Worm (Caenorhabditis elegans) whole organism, L4 larva: ENCODE measurements around the gene ZK742.6.

Experiments used
- D1046.2 ChIP-seq: fragments of 200-800 bp; sonication (Bioruptor generic); IDR thresholded peaks from 2 replicates; pipeline ENCODE4 v1.3.6; 2022; ENCODE audit warnings: missing genetic modification characterization, missing compliant biosample characterization
- T26A8.4 ChIP-seq: fragments of 200-800 bp; sonication (Bioruptor generic); IDR thresholded peaks from 2 replicates; pipeline ENCODE4 v1.3.6; 2022; ENCODE audit warnings: missing genetic modification characterization, missing compliant biosample characterization
- Y48G9A.11 ChIP-seq: fragments of 200-800 bp; sonication (Bioruptor generic); IDR thresholded peaks from 2 replicates; pipeline ENCODE4 v1.3.6; 2022; ENCODE audit warnings: missing genetic modification reagents, missing genetic modification characterization, missing compliant biosample characterization
- Y5F2A.4 ChIP-seq: fragments of 200-800 bp; sonication (Bioruptor generic); optimal IDR thresholded peaks from 2 replicates; lab custom pipeline; 2018; ENCODE audit warnings: mild to moderate bottlenecking, missing genetic modification characterization, missing compliant biosample characterization
- aha-1 ChIP-seq: fragments of 150-350 bp; peaks from one replicate; lab custom pipeline; 2014; ENCODE audit warnings: missing biosample characterization, missing genetic modification characterization
- aly-2 ChIP-seq: sonication (generic microtip); optimal IDR thresholded peaks from 2 replicates; lab custom pipeline; 2018; ENCODE audit warnings: missing biosample characterization, missing genetic modification characterization
- attf-4 ChIP-seq: sonication (generic microtip); optimal IDR thresholded peaks from 3 replicates; lab custom pipeline; 2017; ENCODE audit warnings: missing biosample characterization, missing genetic modification characterization
- ceh-20 ChIP-seq: fragments of 200-800 bp; sonication (Bioruptor generic); IDR thresholded peaks from 2 replicates; pipeline ENCODE4 v1.3.6; 2022; ENCODE audit warnings: missing genetic modification reagents, missing genetic modification characterization, missing compliant biosample characterization
- ceh-32 ChIP-seq: sonication (generic microtip); optimal IDR thresholded peaks from 2 replicates; lab custom pipeline; 2016; ENCODE audit warnings: mild to moderate bottlenecking, missing genetic modification characterization, missing compliant biosample characterization; ENCODE audit not compliant: poor library complexity
- ceh-44 ChIP-seq: fragments of 200-800 bp; sonication (Bioruptor generic); IDR thresholded peaks from 2 replicates; pipeline ENCODE4 v1.3.6; 2022; ENCODE audit warnings: missing genetic modification reagents, missing genetic modification characterization, missing compliant biosample characterization
- cey-2 ChIP-seq: sonication (generic microtip); optimal IDR thresholded peaks from 3 replicates; lab custom pipeline; 2017; ENCODE audit warnings: missing genetic modification characterization, mild to moderate bottlenecking, missing compliant biosample characterization, antibody characterized with exemption, borderline replicate concordance; ENCODE audit not compliant: insufficient read depth
- daf-16 ChIP-seq, 3 experiments: sonication (generic microtip); optimal IDR thresholded peaks; 2 replicates each; lab custom pipeline; 2016 to 2017; ENCODE audit warnings: missing genetic modification characterization in 3 of 3, missing genetic modification reagents in 3 of 3, mild to moderate bottlenecking in 2 of 3, missing compliant biosample characterization in 2 of 3, missing biosample characterization in 1 of 3, moderate library complexity in 1 of 3
- dmd-6 ChIP-seq: fragments of 200-800 bp; sonication (Bioruptor generic); IDR thresholded peaks from 2 replicates; pipeline ENCODE4 v1.3.6; 2022; ENCODE audit warnings: missing genetic modification reagents, missing genetic modification characterization, missing compliant biosample characterization
- dmd-9 ChIP-seq: fragments of 200-800 bp; sonication (Bioruptor generic); IDR thresholded peaks from 2 replicates; pipeline ENCODE4 v1.3.6; 2022; ENCODE audit warnings: missing genetic modification reagents, missing genetic modification characterization, missing compliant biosample characterization
- dpl-1 ChIP-seq: fragments of 150-350 bp; optimal IDR thresholded peaks from 2 replicates; lab custom pipeline; 2014; ENCODE audit warnings: missing biosample characterization, missing genetic modification reagents, missing genetic modification characterization
- duxl-1 ChIP-seq: sonication (generic microtip); optimal IDR thresholded peaks from 2 replicates; lab custom pipeline; 2016; ENCODE audit warnings: mild to moderate bottlenecking, missing genetic modification characterization, moderate library complexity, missing compliant biosample characterization; ENCODE audit not compliant: poor library complexity
- dve-1 ChIP-seq: sonication (generic microtip); optimal IDR thresholded peaks from 2 replicates; lab custom pipeline; 2017; ENCODE audit warnings: antibody characterized with exemption, mild to moderate bottlenecking, missing genetic modification characterization, missing compliant biosample characterization; ENCODE audit not compliant: insufficient read depth
- fkh-10 ChIP-seq: fragments of 150-350 bp; optimal IDR thresholded peaks from 2 replicates; lab custom pipeline; 2014; ENCODE audit warnings: missing biosample characterization, missing genetic modification reagents, missing genetic modification characterization
- fos-1 ChIP-seq: fragments of 150-350 bp; optimal IDR thresholded peaks from 2 replicates; lab custom pipeline; 2014; ENCODE audit warnings: missing biosample characterization, missing genetic modification characterization
- hif-1 ChIP-seq, 2 experiments: sonication (generic microtip); optimal IDR thresholded peaks; 2 replicates each; lab custom pipeline; 2016 to 2017; ENCODE audit warnings: missing compliant biosample characterization in 2 of 2, missing genetic modification characterization in 2 of 2, missing genetic modification reagents in 2 of 2, missing genotype in 2 of 2, mild to moderate bottlenecking in 1 of 2
- hlh-11 ChIP-seq: fragments of 200-800 bp; sonication (Bioruptor generic); optimal IDR thresholded peaks from 2 replicates; lab custom pipeline; 2018; ENCODE audit warnings: mild to moderate bottlenecking, missing genetic modification characterization, missing compliant biosample characterization
- hlh-30 ChIP-seq: sonication (generic microtip); optimal IDR thresholded peaks from 2 replicates; lab custom pipeline; 2017; ENCODE audit warnings: antibody characterized with exemption, mild to moderate bottlenecking, missing genetic modification characterization, missing compliant biosample characterization; ENCODE audit not compliant: insufficient read depth
- hmg-1.1 ChIP-seq: fragments of 200-800 bp; sonication (Bioruptor generic); IDR thresholded peaks from 2 replicates; pipeline ENCODE4 v1.3.6; 2022; ENCODE audit warnings: missing genetic modification reagents, missing genetic modification characterization, missing compliant biosample characterization
- lim-7 ChIP-seq: fragments of 200-800 bp; sonication (Bioruptor generic); IDR thresholded peaks from 2 replicates; pipeline ENCODE4 v1.3.6; 2022; ENCODE audit warnings: missing genetic modification characterization, missing compliant biosample characterization
- lin-29 ChIP-seq: fragments of 200-800 bp; sonication (Bioruptor generic); IDR thresholded peaks from 2 replicates; pipeline ENCODE4 v1.3.6; 2022; ENCODE audit warnings: missing genetic modification reagents, missing genetic modification characterization, missing compliant biosample characterization
- lin-38 ChIP-seq: fragments of 200-800 bp; sonication (Bioruptor generic); IDR thresholded peaks from 2 replicates; pipeline ENCODE4 v1.3.6; 2022; ENCODE audit warnings: missing genetic modification reagents, missing genetic modification characterization, missing compliant biosample characterization
- lsy-2 ChIP-seq, 2 experiments: fragments of 150-350 bp in 1 of 2; sonication (generic microtip) in 1 of 2; optimal IDR thresholded peaks; 2 replicates each; lab custom pipeline; 2014 to 2017; ENCODE audit warnings: missing biosample characterization in 2 of 2, missing genetic modification characterization in 2 of 2
- madf-9 ChIP-seq: fragments of 200-800 bp; sonication (Bioruptor generic); conservative IDR thresholded peaks from 2 replicates; pipeline ENCODE4 v1.3.6; 2022; ENCODE audit warnings: missing genetic modification reagents, missing genetic modification characterization, missing compliant biosample characterization
- mep-1 ChIP-seq: fragments of 150-350 bp; sonication (generic microtip); optimal IDR thresholded peaks from 3 replicates; lab custom pipeline; 2014; ENCODE audit warnings: missing biosample characterization, missing genetic modification characterization
- mes-2 ChIP-seq: sonication (generic microtip); optimal IDR thresholded peaks from 2 replicates; lab custom pipeline; 2016; ENCODE audit warnings: missing genotype, mild to moderate bottlenecking, missing genetic modification characterization, missing compliant biosample characterization; ENCODE audit not compliant: poor library complexity, severe bottlenecking
- nhr-10 ChIP-seq: fragments of 150-350 bp; optimal IDR thresholded peaks from 2 replicates; lab custom pipeline; 2014; ENCODE audit warnings: missing biosample characterization, missing genetic modification characterization
- nhr-11 ChIP-seq: fragments of 150-350 bp; optimal IDR thresholded peaks from 2 replicates; lab custom pipeline; 2014; ENCODE audit warnings: missing biosample characterization, missing genetic modification characterization
- nhr-111 ChIP-seq: fragments of 200-800 bp; sonication (Bioruptor generic); optimal IDR thresholded peaks from 2 replicates; lab custom pipeline; 2018; ENCODE audit warnings: mild to moderate bottlenecking, missing genetic modification characterization, missing compliant biosample characterization
- nhr-28 ChIP-seq: fragments of 150-350 bp; optimal IDR thresholded peaks from 2 replicates; lab custom pipeline; 2014; ENCODE audit warnings: missing biosample characterization, missing genetic modification characterization
- nhr-6 ChIP-seq: fragments of 150-350 bp; optimal IDR thresholded peaks from 2 replicates; lab custom pipeline; 2014; ENCODE audit warnings: missing biosample characterization, missing genetic modification characterization
- set-16 ChIP-seq: fragments of 200-800 bp; sonication (Bioruptor generic); IDR thresholded peaks from 2 replicates; pipeline ENCODE4 v1.3.6; 2022; ENCODE audit warnings: missing genetic modification reagents, missing genetic modification characterization, missing compliant biosample characterization
- tag-97 ChIP-seq: fragments of 200-800 bp; sonication (Bioruptor generic); IDR thresholded peaks from 2 replicates; pipeline ENCODE4 v1.3.6; 2022; ENCODE audit warnings: missing genetic modification characterization, missing compliant biosample characterization
- unc-62 ChIP-seq, 3 experiments: fragments of 150-350 bp in 1 of 3; sonication (generic microtip); optimal IDR thresholded peaks in 2 of 3; peaks in 1 of 3; 1 replicate in 1 of 3; 2 replicates in 2 of 3; lab custom pipeline; 2014 to 2017; ENCODE audit warnings: missing biosample characterization in 3 of 3, missing genetic modification characterization in 3 of 3, missing genetic modification reagents in 3 of 3, missing genotype in 1 of 3

ZK742.6 gene

DNA sequence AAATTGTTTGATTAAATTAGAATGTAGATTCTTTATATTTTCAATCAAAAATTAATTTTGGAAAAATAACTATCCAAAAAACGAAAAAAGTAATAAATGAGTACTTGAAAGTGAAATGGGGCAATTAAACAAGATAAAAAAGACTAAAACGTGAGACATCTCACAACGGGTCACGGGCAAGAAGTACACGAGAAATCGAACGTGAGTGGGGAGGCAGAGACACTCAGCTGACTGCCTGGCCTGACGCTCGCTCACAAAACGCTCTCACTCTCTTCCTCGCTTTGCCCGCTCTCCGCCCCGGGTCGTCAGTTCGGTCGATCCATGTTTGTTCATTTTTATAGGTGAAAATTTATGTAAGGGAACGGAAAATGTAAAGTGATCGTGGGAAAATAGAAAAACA lies 33.5 kb upstream of the ZK742.6 start (continued):
- TF ChIP-seq lim-7 (GFP tag; lab: Robert Waterston, UW) (no peak), nhr-6 (tag; lab: Kevin White, UChicago) (no peak), hmg-1.1 (GFP tag; lab: Robert Waterston, UW) (peak; percentile 57), mep-1 (tag; lab: Kevin White, UChicago) (peak; percentile 26), hlh-30 (tag; lab: Kevin White, UChicago) (peak; percentile 97), duxl-1 (tag; lab: Kevin White, UChicago) (no peak), unc-62 (GFP tag; optimal IDR thresholded peaks at IDR 0.05 in 1 of 2; lab: Kevin White, UChicago) (no peak), unc-62 (tag; optimal IDR thresholded peaks at IDR 0.05; lab: Kevin White, UChicago) (no peak), lin-29 (GFP tag; lab: Robert Waterston, UW) (no peak), hif-1 (tag; optimal IDR thresholded peaks at IDR 0.05; lab: Kevin White, UChicago) (peak in 1 of 2 experiments; percentile 39), dve-1 (tag; lab: Kevin White, UChicago) (no peak), cey-2 (tag; lab: Kevin White, UChicago) (no peak), madf-9 (GFP tag; lab: Robert Waterston, UW) (0 out of 2 replicates have a peak, but pooled peaks have one; percentile 25), ceh-32 (tag; lab: Kevin White, UChicago) (no peak), nhr-10 (no peak), lsy-2 (tag; optimal IDR thresholded peaks at IDR 0.05; lab: Kevin White, UChicago) (peak in 1 of 2 experiments; percentile 16), ceh-20 (GFP tag; lab: Robert Waterston, UW) (peak; percentile 42; the same call in 1 of the 2 replicates), set-16 (GFP tag; lab: Robert Waterston, UW) (peak; percentile 69), Y48G9A.11 (GFP tag; lab: Robert Waterston, UW) (no peak), mes-2 (peak; percentile 42), dpl-1 (GFP tag; lab: Kevin White, UChicago) (no peak), nhr-28 (tag; lab: Kevin White, UChicago) (peak; percentile 43), T26A8.4 (GFP tag; lab: Robert Waterston, UW) (no peak), D1046.2 (GFP tag; lab: Robert Waterston, UW) (no peak), dmd-9 (no peak)
- TF ChIP-seq, all 104 proteins: peak for 18

DNA sequence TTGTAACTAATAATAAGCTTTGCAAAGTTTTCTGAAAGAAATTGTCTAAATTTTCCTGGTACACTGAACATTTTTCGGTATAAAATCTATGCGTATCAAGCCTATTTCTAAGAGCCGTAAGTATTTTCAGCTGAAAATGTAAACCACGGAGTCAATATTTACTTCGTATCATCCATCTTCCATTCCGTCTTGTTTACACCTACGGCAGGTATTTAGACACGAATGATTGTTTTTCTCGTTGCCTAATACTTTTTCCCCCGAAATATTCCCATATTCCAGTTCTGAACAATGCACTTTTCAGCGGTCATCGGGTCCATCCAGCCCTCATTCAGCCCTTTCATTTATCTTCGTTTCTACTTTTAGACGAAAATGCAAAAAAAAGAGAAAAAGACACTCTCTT lies 32.9 kb upstream of the ZK742.6 start:
- TF ChIP-seq lin-29 (GFP tag; lab: Robert Waterston, UW): no peak
- TF ChIP-seq hlh-11 (tag; lab: Kevin White, UChicago): no peak
- no peak for TF ChIP-seq daf-16 (GFP tag; optimal IDR thresholded peaks at IDR 0.05; lab: Kevin White, UChicago)
- peak; percentile 74 for TF ChIP-seq daf-16 (tag; optimal IDR thresholded peaks at IDR 0.05; lab: Kevin White, UChicago)

DNA sequence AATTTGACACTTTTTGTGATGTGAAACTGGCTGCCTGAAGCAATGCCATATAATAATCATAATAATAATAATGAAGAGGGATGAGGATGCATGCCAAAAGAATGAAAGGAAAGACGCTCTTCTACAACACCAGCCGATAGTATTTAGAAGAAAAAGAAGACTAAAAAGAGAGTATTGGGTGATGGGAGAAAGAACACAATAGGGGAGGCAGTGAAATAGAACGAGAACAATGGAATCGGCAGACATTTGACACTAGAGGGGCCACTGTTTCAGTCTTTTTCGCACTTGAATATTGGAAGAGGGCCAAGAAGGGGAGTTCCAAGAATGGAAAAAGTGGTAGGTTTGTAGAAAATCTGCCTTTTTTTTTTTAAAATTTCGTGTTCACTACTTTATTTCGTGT lies 32.4 kb upstream of the ZK742.6 start, which contains the start of gene memo-1:
Gene memo-1 (minus strand): TSS at position 2 of the 400 bp plus-strand sequence.
- TF ChIP-seq fkh-10 (GFP tag; lab: Kevin White, UChicago) (no peak), tag-97 (GFP tag; lab: Robert Waterston, UW) (no peak), aly-2 (tag; lab: Kevin White, UChicago) (no peak), unc-62 (GFP tag; optimal IDR thresholded peaks at IDR 0.05 in 1 of 2; lab: Kevin White, UChicago) (peak in 1 of 2 experiments; percentile 89), unc-62 (tag; optimal IDR thresholded peaks at IDR 0.05; lab: Kevin White, UChicago) (no peak), attf-4 (tag; lab: Kevin White, UChicago) (no peak), nhr-11 (tag; lab: Kevin White, UChicago) (no peak), ceh-44 (GFP tag; lab: Robert Waterston, UW) (no peak), fos-1 (tag; lab: Kevin White, UChicago) (no peak), Y5F2A.4 (no peak), aha-1 (tag; lab: Kevin White, UChicago) (peak; percentile 33), lin-38 (GFP tag; lab: Robert Waterston, UW) (0 out of 2 replicates have a peak, but pooled peaks have one; percentile 17), dmd-6 (GFP tag; lab: Robert Waterston, UW) (0 out of 2 replicates have a peak, but pooled peaks have one; percentile 9), nhr-111 (GFP tag; lab: Kevin White, UChicago) (no peak)
